Worm (Caenorhabditis elegans) whole organism, young adult: ENCODE measurements around the gene clec-256.
A peak's percentile ranks its signal among the peaks of the same experiment; 100 is the strongest.

ENCODE experiments used
- B0019.2 ChIP-seq: fragments of 200-800 bp; sonication (Bioruptor generic); conservative IDR thresholded peaks from 2 replicates; pipeline ENCODE4 v1.3.6; 2022; ENCODE audit warnings: missing genetic modification reagents, missing genetic modification characterization, missing compliant biosample characterization
- B0035.1 ChIP-seq: sonication (generic microtip); optimal IDR thresholded peaks from 2 replicates; lab custom pipeline; 2016; ENCODE audit warnings: missing genetic modification characterization, mild to moderate bottlenecking, missing compliant biosample characterization, missing genotype, missing genetic modification reagents
- F33H1.4 ChIP-seq: fragments of 200-800 bp; sonication (Bioruptor generic); IDR thresholded peaks from 2 replicates; pipeline ENCODE4 v1.3.6; 2022; ENCODE audit warnings: missing genetic modification reagents, missing genetic modification characterization, missing compliant biosample characterization
- F37B4.10 ChIP-seq: fragments of 200-800 bp; sonication (Bioruptor generic); IDR thresholded peaks from 2 replicates; pipeline ENCODE4 v1.3.6; 2022; ENCODE audit warnings: missing genetic modification characterization, missing compliant biosample characterization
- F39B2.1 ChIP-seq: fragments of 200-800 bp; sonication (Bioruptor generic); IDR thresholded peaks from 2 replicates; pipeline ENCODE4 v1.3.6; 2022; ENCODE audit warnings: missing genetic modification reagents, missing genetic modification characterization, missing compliant biosample characterization
- F57A8.1 ChIP-seq: fragments of 200-800 bp; sonication (Bioruptor generic); optimal IDR thresholded peaks from 2 replicates; lab custom pipeline; 2018; ENCODE audit warnings: mild to moderate bottlenecking, missing genetic modification characterization, moderate library complexity, missing compliant biosample characterization
- F57C9.4 ChIP-seq: sonication (generic microtip); optimal IDR thresholded peaks from 2 replicates; lab custom pipeline; 2017; ENCODE audit warnings: mild to moderate bottlenecking, missing genetic modification characterization, missing compliant biosample characterization
- T26A5.8 ChIP-seq: sonication (generic microtip); optimal IDR thresholded peaks from 2 replicates; lab custom pipeline; 2016; ENCODE audit warnings: missing genetic modification characterization, missing compliant biosample characterization
- Y53G8AR.9 ChIP-seq: fragments of 200-800 bp; sonication (Bioruptor generic); conservative IDR thresholded peaks from 2 replicates; pipeline ENCODE4 v1.3.6; 2022; ENCODE audit warnings: missing genetic modification reagents, missing genetic modification characterization, missing compliant biosample characterization
- Y67H2A.10 ChIP-seq: fragments of 200-800 bp; sonication (Bioruptor generic); conservative IDR thresholded peaks from 2 replicates; pipeline ENCODE4 v1.3.6; 2022; ENCODE audit warnings: missing genetic modification reagents, missing genetic modification characterization, missing compliant biosample characterization
- ama-1 ChIP-seq, 3 experiments: fragments of 150-350 bp in 1 of 3; sonication (generic microtip) in 2 of 3; optimal IDR thresholded peaks; 2 replicates each; lab custom pipeline; 2014 to 2018; ENCODE audit warnings: missing biosample characterization in 2 of 3, missing genetic modification characterization in 2 of 3, missing genetic modification reagents in 2 of 3
- aptf-2 ChIP-seq: fragments of 200-800 bp; sonication (Bioruptor generic); conservative IDR thresholded peaks from 2 replicates; pipeline ENCODE4 v1.3.6; 2022; ENCODE audit warnings: missing genetic modification reagents, missing genetic modification characterization, missing compliant biosample characterization
- aptf-3 ChIP-seq: fragments of 200-800 bp; sonication (Bioruptor generic); IDR thresholded peaks from 2 replicates; pipeline ENCODE4 v1.3.6; 2022; ENCODE audit warnings: missing genetic modification characterization, missing compliant biosample characterization
- attf-5 ChIP-seq: fragments of 200-800 bp; sonication (Bioruptor generic); optimal IDR thresholded peaks from 2 replicates; lab custom pipeline; 2018; ENCODE audit warnings: mild to moderate bottlenecking, missing genetic modification characterization, missing compliant biosample characterization
- attf-6 ChIP-seq: fragments of 200-800 bp; sonication (Bioruptor generic); IDR thresholded peaks from 2 replicates; pipeline ENCODE4 v1.3.6; 2022; ENCODE audit warnings: missing genetic modification reagents, missing genetic modification characterization, missing compliant biosample characterization
- bed-2 ChIP-seq: fragments of 200-800 bp; sonication (Bioruptor generic); IDR thresholded peaks from 2 replicates; pipeline ENCODE4 v1.3.6; 2022; ENCODE audit warnings: missing genetic modification reagents, missing genetic modification characterization, missing compliant biosample characterization
- ceh-100 ChIP-seq: fragments of 200-800 bp; sonication (Bioruptor generic); IDR thresholded peaks from 2 replicates; pipeline ENCODE4 v1.3.6; 2022; ENCODE audit warnings: missing genetic modification reagents, missing genetic modification characterization, missing compliant biosample characterization
- ceh-58 ChIP-seq: fragments of 200-800 bp; sonication (Bioruptor generic); IDR thresholded peaks from 2 replicates; pipeline ENCODE4 v1.3.6; 2022; ENCODE audit warnings: missing genetic modification characterization, missing compliant biosample characterization
- die-1 ChIP-seq: sonication (generic microtip); optimal IDR thresholded peaks from 2 replicates; lab custom pipeline; 2016; ENCODE audit warnings: missing genotype, mild to moderate bottlenecking, missing genetic modification characterization, missing compliant biosample characterization
- dox-1 ChIP-seq: fragments of 200-800 bp; sonication (Bioruptor generic); IDR thresholded peaks from 2 replicates; pipeline ENCODE4 v1.3.6; 2022; ENCODE audit warnings: missing genetic modification reagents, missing genetic modification characterization, missing compliant biosample characterization
- dpl-1 ChIP-seq: fragments of 150-350 bp; optimal IDR thresholded peaks from 2 replicates; lab custom pipeline; 2014; ENCODE audit warnings: missing biosample characterization, missing genetic modification reagents, missing genetic modification characterization
- egl-18 ChIP-seq: fragments of 200-800 bp; sonication (Bioruptor generic); IDR thresholded peaks from 2 replicates; pipeline ENCODE4 v1.3.6; 2022; ENCODE audit warnings: missing genetic modification reagents, missing genetic modification characterization, missing compliant biosample characterization
- ets-4 ChIP-seq: fragments of 200-800 bp; sonication (Bioruptor generic); optimal IDR thresholded peaks from 2 replicates; lab custom pipeline; 2018; ENCODE audit warnings: mild to moderate bottlenecking, missing genetic modification characterization, missing compliant biosample characterization
- him-1 ChIP-seq: sonication (generic microtip); optimal IDR thresholded peaks from 2 replicates; lab custom pipeline; 2016; ENCODE audit warnings: missing genotype, missing genetic modification reagents, missing genetic modification characterization, missing compliant biosample characterization
- hlh-26 ChIP-seq: fragments of 200-800 bp; sonication (Bioruptor generic); conservative IDR thresholded peaks from 2 replicates; pipeline ENCODE4 v1.3.6; 2022; ENCODE audit warnings: missing genetic modification reagents, missing genetic modification characterization, missing compliant biosample characterization
- hmg-20 ChIP-seq: fragments of 200-800 bp; sonication (Bioruptor generic); IDR thresholded peaks from 2 replicates; pipeline ENCODE4 v1.3.6; 2022; ENCODE audit warnings: missing genetic modification reagents, missing genetic modification characterization, missing compliant biosample characterization
- hrde-1 ChIP-seq: sonication (generic microtip); optimal IDR thresholded peaks from 2 replicates; lab custom pipeline; 2016; ENCODE audit warnings: missing genetic modification characterization, mild to moderate bottlenecking, missing compliant biosample characterization, moderate library complexity, missing genotype, missing genetic modification reagents, borderline replicate concordance
- lin-26 ChIP-seq: fragments of 200-800 bp; sonication (Bioruptor generic); IDR thresholded peaks from 2 replicates; pipeline ENCODE4 v1.3.6; 2022; ENCODE audit warnings: missing genetic modification reagents, missing genetic modification characterization, missing compliant biosample characterization
- madf-8 ChIP-seq: fragments of 200-800 bp; sonication (Bioruptor generic); conservative IDR thresholded peaks from 2 replicates; pipeline ENCODE4 v1.3.6; 2022; ENCODE audit warnings: missing genetic modification reagents, missing genetic modification characterization, missing compliant biosample characterization
- mes-4 ChIP-seq: sonication (generic microtip); optimal IDR thresholded peaks from 2 replicates; lab custom pipeline; 2016; ENCODE audit warnings: missing genotype, missing genetic modification characterization, missing compliant biosample characterization
- nfya-1 ChIP-seq: sonication (generic microtip); optimal IDR thresholded peaks from 2 replicates; lab custom pipeline; 2017; ENCODE audit warnings: antibody characterized with exemption, missing compliant biosample characterization, missing genetic modification characterization, borderline replicate concordance; ENCODE audit not compliant: insufficient read depth
- nfya-2 ChIP-seq: fragments of 200-800 bp; sonication (Bioruptor generic); IDR thresholded peaks from 2 replicates; pipeline ENCODE4 v1.3.6; 2022; ENCODE audit warnings: missing genetic modification reagents, missing genetic modification characterization, missing compliant biosample characterization
- nhr-120 ChIP-seq: fragments of 200-800 bp; sonication (Bioruptor generic); IDR thresholded peaks from 2 replicates; pipeline ENCODE4 v1.3.6; 2022; ENCODE audit warnings: missing genetic modification characterization, missing compliant biosample characterization
- nhr-179 ChIP-seq: sonication (generic microtip); optimal IDR thresholded peaks from 2 replicates; lab custom pipeline; 2016; ENCODE audit warnings: mild to moderate bottlenecking, missing genetic modification characterization, missing compliant biosample characterization
- rec-8 ChIP-seq, 2 experiments: sonication (generic microtip); optimal IDR thresholded peaks; 2 replicates each; lab custom pipeline; 2016; ENCODE audit warnings: mild to moderate bottlenecking in 2 of 2, missing genetic modification characterization in 2 of 2, missing genetic modification reagents in 2 of 2, missing genotype in 2 of 2, missing biosample characterization in 1 of 2, missing compliant biosample characterization in 1 of 2, moderate library complexity in 1 of 2
- snpc-1.3 ChIP-seq: sonication (generic microtip); optimal IDR thresholded peaks from 2 replicates; lab custom pipeline; 2017; ENCODE audit warnings: missing genetic modification characterization, mild to moderate bottlenecking, missing compliant biosample characterization, antibody characterized with exemption, moderate library complexity, missing genotype, missing genetic modification reagents; ENCODE audit not compliant: insufficient read depth
- snpc-4 ChIP-seq, 5 experiments: fragments of 150-350 bp in 1 of 5; sonication (generic microtip) in 4 of 5; optimal IDR thresholded peaks; 2 replicates each; lab custom pipeline; 2014 to 2018; ENCODE audit warnings: missing genetic modification characterization in 5 of 5, missing biosample characterization in 3 of 5, antibody characterized with exemption in 2 of 5, mild to moderate bottlenecking in 2 of 5, missing compliant biosample characterization in 2 of 5, missing genotype in 2 of 5, moderate library complexity in 2 of 5, missing genetic modification reagents in 1 of 5
- tbx-9 ChIP-seq: sonication (generic microtip); optimal IDR thresholded peaks from 2 replicates; lab custom pipeline; 2016; ENCODE audit warnings: borderline replicate concordance, missing genetic modification characterization, inconsistent platforms, missing compliant biosample characterization
- zfh-2 ChIP-seq: fragments of 200-800 bp; sonication (Bioruptor generic); conservative IDR thresholded peaks from 2 replicates; pipeline ENCODE4 v1.3.6; 2022; ENCODE audit warnings: missing genetic modification reagents, missing genetic modification characterization, missing compliant biosample characterization
- ztf-22 ChIP-seq: fragments of 200-800 bp; sonication (Bioruptor generic); optimal IDR thresholded peaks from 2 replicates; lab custom pipeline; 2018; ENCODE audit warnings: mild to moderate bottlenecking, missing genetic modification characterization, moderate library complexity, missing compliant biosample characterization
- ztf-25 ChIP-seq: fragments of 200-800 bp; sonication (Bioruptor generic); IDR thresholded peaks from 2 replicates; pipeline ENCODE4 v1.3.6; 2022; ENCODE audit warnings: missing genetic modification reagents, missing genetic modification characterization, missing compliant biosample characterization

The clec-256 gene

ce11 chrV:18742108-18742507, 29.4 kb upstream of the clec-256 start, which contains the start of gene clec-250:
TSS of gene clec-250 (minus strand) at chrV:18742208.
- TF ChIP-seq lin-26 (GFP tag; lab: Robert Waterston, UW): no peak
- no peak for TF ChIP-seq hlh-26 (GFP tag; lab: Robert Waterston, UW)
- TF ChIP-seq ceh-58: no peak
- TF ChIP-seq rec-8 (tag; optimal IDR thresholded peaks at IDR 0.05; lab: Kevin White, UChicago): no peak
- TF ChIP-seq nhr-120 (GFP tag; lab: Robert Waterston, UW): no peak
- no peak for TF ChIP-seq him-1 (tag; lab: Kevin White, UChicago)
- TF ChIP-seq F33H1.4 (GFP tag; lab: Robert Waterston, UW): no peak
- TF ChIP-seq egl-18: no peak
- TF ChIP-seq dpl-1 (GFP tag; lab: Kevin White, UChicago): no peak
- TF ChIP-seq nfya-2 (GFP tag; lab: Robert Waterston, UW): no peak
- TF ChIP-seq die-1 (tag; lab: Kevin White, UChicago): no peak

- TF ChIP-seq Y53G8AR.9 (GFP tag; lab: Robert Waterston, UW) (no peak), dox-1 (0 out of 2 replicates have a peak, but pooled peaks have one; percentile 9), madf-8 (GFP tag; lab: Robert Waterston, UW) (no peak), zfh-2 (GFP tag; lab: Robert Waterston, UW) (peak; percentile 77; the same call in 1 of the 2 replicates), mes-4 (tag; lab: Kevin White, UChicago) (no peak)
Measured at ce11 chrV:18746937-18747660, 24.4 kb upstream of the clec-256 start, which contains the start of gene clec-251. TSS of gene clec-251 (minus strand) at chrV:18746987.

- TF ChIP-seq aptf-2 (GFP tag; lab: Robert Waterston, UW) (no peak), bed-2 (no peak), hmg-20 (no peak), ceh-100 (GFP tag; lab: Robert Waterston, UW) (no peak), ama-1 (optimal IDR thresholded peaks at IDR 0.05; lab: Kevin White, UChicago) (no peak), ama-1 (GFP tag; optimal IDR thresholded peaks at IDR 0.05; lab: Kevin White, UChicago) (no peak), F39B2.1 (GFP tag; lab: Robert Waterston, UW) (no peak), hlh-26 (GFP tag; lab: Robert Waterston, UW) (no peak), snpc-4 (GFP tag; optimal IDR thresholded peaks at IDR 0.05; lab: Kevin White, UChicago) (no peak), snpc-4 (tag; optimal IDR thresholded peaks at IDR 0.05; lab: Kevin White, UChicago) (no peak), attf-5 (GFP tag; lab: Kevin White, UChicago) (no peak), aptf-3 (GFP tag; lab: Robert Waterston, UW) (no peak), Y53G8AR.9 (GFP tag; lab: Robert Waterston, UW) (no peak), attf-6 (GFP tag; lab: Robert Waterston, UW) (no peak), nfya-1 (no peak)
- TF ChIP-seq, all 124 proteins: peak for 0
Measured at ce11 chrV:18748726-18749125, 22.8 kb upstream of the clec-256 start, which contains the start of gene clec-252. TSS of gene clec-252 (minus strand) at chrV:18748826.

ce11 chrV:18750445-18750844, 21.0 kb upstream of the clec-256 start, which contains the start of the genes F11D11.21 and F11D11.12:
TSS of gene F11D11.21 (minus strand) at chrV:18750545.
TSS of gene F11D11.12 (minus strand) at chrV:18750682.
- TF ChIP-seq tbx-9 (no peak), T26A5.8 (tag; lab: Kevin White, UChicago) (no peak), ets-4 (GFP tag; lab: Kevin White, UChicago) (no peak), B0035.1 (tag; lab: Kevin White, UChicago) (no peak), ztf-22 (no peak), F37B4.10 (GFP tag; lab: Robert Waterston, UW) (no peak), ceh-100 (GFP tag; lab: Robert Waterston, UW) (no peak), F57A8.1 (GFP tag; lab: Kevin White, UChicago) (no peak), B0019.2 (GFP tag; lab: Robert Waterston, UW) (no peak), nhr-179 (tag; lab: Kevin White, UChicago) (no peak), attf-5 (GFP tag; lab: Kevin White, UChicago) (no peak), ztf-25 (no peak), F57C9.4 (tag; lab: Kevin White, UChicago) (no peak), snpc-1.3 (tag; lab: Kevin White, UChicago) (no peak), hrde-1 (tag; lab: Kevin White, UChicago) (no peak), Y67H2A.10 (GFP tag; lab: Robert Waterston, UW) (no peak)
